Worm (Caenorhabditis elegans): ENCODE data around the gene C06G3.8.

- no peak for TF ChIP-seq him-1 (tag; optimal IDR thresholded peaks at IDR 0.05)
- no peak for TF ChIP-seq W03F9.2 (tag; optimal IDR thresholded peaks at IDR 0.05)
- TF ChIP-seq dao-5 (tag; optimal IDR thresholded peaks at IDR 0.05): no peak
Observed at ce11 chrIV:6986835-6987234, 45.5 kb downstream of the C06G3.8 start, which contains the start of gene prkl-1.
